Worm (Caenorhabditis elegans) whole organism, young adult: ENCODE results near the gene F26A1.8.
A peak's percentile ranks its signal among the peaks of the same experiment; 100 is the strongest.

Experiments used
- B0261.1 ChIP-seq: sonication (generic microtip); optimal IDR thresholded peaks from 2 replicates; lab custom pipeline; 2016; ENCODE audit warnings: mild to moderate bottlenecking, missing genetic modification characterization, moderate library complexity, missing compliant biosample characterization
- B0336.3 ChIP-seq: fragments of 200-800 bp; sonication (Bioruptor generic); IDR thresholded peaks from 2 replicates; pipeline ENCODE4 v1.3.6; 2022; ENCODE audit warnings: missing genetic modification characterization, missing compliant biosample characterization
- C17E4.6 ChIP-seq: fragments of 200-800 bp; sonication (Bioruptor generic); IDR thresholded peaks from 2 replicates; pipeline ENCODE4 v1.3.6; 2022; ENCODE audit warnings: missing genetic modification reagents, missing genetic modification characterization, missing compliant biosample characterization
- F22D6.2 ChIP-seq: sonication (generic microtip); optimal IDR thresholded peaks from 2 replicates; lab custom pipeline; 2016; ENCODE audit warnings: mild to moderate bottlenecking, missing genetic modification characterization, missing compliant biosample characterization
- F37B4.10 ChIP-seq: fragments of 200-800 bp; sonication (Bioruptor generic); IDR thresholded peaks from 2 replicates; pipeline ENCODE4 v1.3.6; 2022; ENCODE audit warnings: missing genetic modification characterization, missing compliant biosample characterization
- F39B2.1 ChIP-seq: fragments of 200-800 bp; sonication (Bioruptor generic); IDR thresholded peaks from 2 replicates; pipeline ENCODE4 v1.3.6; 2022; ENCODE audit warnings: missing genetic modification reagents, missing genetic modification characterization, missing compliant biosample characterization
- akir-1 ChIP-seq: fragments of 200-800 bp; sonication (Bioruptor generic); optimal IDR thresholded peaks from 2 replicates; lab custom pipeline; 2018; ENCODE audit warnings: mild to moderate bottlenecking, missing genetic modification characterization, moderate library complexity, missing compliant biosample characterization
- aptf-2 ChIP-seq: fragments of 200-800 bp; sonication (Bioruptor generic); conservative IDR thresholded peaks from 2 replicates; pipeline ENCODE4 v1.3.6; 2022; ENCODE audit warnings: missing genetic modification reagents, missing genetic modification characterization, missing compliant biosample characterization
- aptf-3 ChIP-seq: fragments of 200-800 bp; sonication (Bioruptor generic); IDR thresholded peaks from 2 replicates; pipeline ENCODE4 v1.3.6; 2022; ENCODE audit warnings: missing genetic modification characterization, missing compliant biosample characterization
- attf-5 ChIP-seq: fragments of 200-800 bp; sonication (Bioruptor generic); optimal IDR thresholded peaks from 2 replicates; lab custom pipeline; 2018; ENCODE audit warnings: mild to moderate bottlenecking, missing genetic modification characterization, missing compliant biosample characterization
- bed-2 ChIP-seq: fragments of 200-800 bp; sonication (Bioruptor generic); IDR thresholded peaks from 2 replicates; pipeline ENCODE4 v1.3.6; 2022; ENCODE audit warnings: missing genetic modification reagents, missing genetic modification characterization, missing compliant biosample characterization
- cebp-1 ChIP-seq, 2 experiments: fragments of 200-800 bp in 1 of 2; sonication (Bioruptor generic) in 1 of 2; sonication (generic microtip) in 1 of 2; IDR thresholded peaks in 1 of 2; optimal IDR thresholded peaks in 1 of 2; 2 replicates each; pipeline versions ENCODE4 v1.3.6 to Lab custom; 2017 to 2022; ENCODE audit warnings: missing compliant biosample characterization in 2 of 2, missing genetic modification characterization in 2 of 2, mild to moderate bottlenecking in 1 of 2, missing genetic modification reagents in 1 of 2, moderate library complexity in 1 of 2
- ceh-100 ChIP-seq: fragments of 200-800 bp; sonication (Bioruptor generic); IDR thresholded peaks from 2 replicates; pipeline ENCODE4 v1.3.6; 2022; ENCODE audit warnings: missing genetic modification reagents, missing genetic modification characterization, missing compliant biosample characterization
- ceh-40 ChIP-seq: fragments of 200-800 bp; sonication (Bioruptor generic); IDR thresholded peaks from 2 replicates; pipeline ENCODE4 v1.3.6; 2022; ENCODE audit warnings: missing genetic modification characterization, missing compliant biosample characterization
- dpl-1 ChIP-seq: fragments of 150-350 bp; optimal IDR thresholded peaks from 2 replicates; lab custom pipeline; 2014; ENCODE audit warnings: missing biosample characterization, missing genetic modification reagents, missing genetic modification characterization
- efl-1 ChIP-seq: fragments of 150-350 bp; optimal IDR thresholded peaks from 2 replicates; lab custom pipeline; 2014; ENCODE audit warnings: missing biosample characterization, missing genetic modification reagents, missing genetic modification characterization
- egrh-3 ChIP-seq: fragments of 200-800 bp; sonication (Bioruptor generic); IDR thresholded peaks from 2 replicates; pipeline ENCODE4 v1.3.6; 2022; ENCODE audit warnings: missing genetic modification reagents, missing genetic modification characterization, missing compliant biosample characterization
- ets-4 ChIP-seq: fragments of 200-800 bp; sonication (Bioruptor generic); optimal IDR thresholded peaks from 2 replicates; lab custom pipeline; 2018; ENCODE audit warnings: mild to moderate bottlenecking, missing genetic modification characterization, missing compliant biosample characterization
- hmg-1.2 ChIP-seq: fragments of 200-800 bp; sonication (Bioruptor generic); IDR thresholded peaks from 2 replicates; pipeline ENCODE4 v1.3.6; 2022; ENCODE audit warnings: missing genetic modification reagents, missing genetic modification characterization, missing compliant biosample characterization
- hmg-20 ChIP-seq: fragments of 200-800 bp; sonication (Bioruptor generic); IDR thresholded peaks from 2 replicates; pipeline ENCODE4 v1.3.6; 2022; ENCODE audit warnings: missing genetic modification reagents, missing genetic modification characterization, missing compliant biosample characterization
- hsf-1 ChIP-seq: fragments of 200-800 bp; sonication (Bioruptor generic); IDR thresholded peaks from 2 replicates; pipeline ENCODE4 v1.3.6; 2022; ENCODE audit warnings: missing genetic modification reagents, missing genetic modification characterization, missing compliant biosample characterization
- lag-1 ChIP-seq: fragments of 200-800 bp; sonication (Bioruptor generic); IDR thresholded peaks from 2 replicates; pipeline ENCODE4 v1.3.6; 2022; ENCODE audit warnings: missing genetic modification reagents, missing genetic modification characterization, missing compliant biosample characterization
- let-607 ChIP-seq, 2 experiments: fragments of 200-800 bp in 1 of 2; sonication (Bioruptor generic) in 1 of 2; sonication (generic microtip) in 1 of 2; optimal IDR thresholded peaks; 2 replicates each; lab custom pipeline; 2016 to 2018; ENCODE audit warnings: mild to moderate bottlenecking in 2 of 2, missing compliant biosample characterization in 2 of 2, missing genetic modification characterization in 2 of 2, moderate library complexity in 2 of 2, missing genotype in 1 of 2
- lin-35 ChIP-seq, 3 experiments: fragments of 150-350 bp in 2 of 3; sonication (generic microtip) in 1 of 3; optimal IDR thresholded peaks; 2 replicates each; lab custom pipeline; 2014 to 2018; ENCODE audit warnings: missing biosample characterization in 3 of 3, missing genetic modification characterization in 3 of 3, missing genetic modification reagents in 3 of 3
- lin-54 ChIP-seq: fragments of 200-800 bp; sonication (Bioruptor generic); optimal IDR thresholded peaks from 2 replicates; lab custom pipeline; 2018; ENCODE audit warnings: mild to moderate bottlenecking, missing genetic modification characterization, missing compliant biosample characterization
- lsl-1 ChIP-seq: fragments of 200-800 bp; sonication (Bioruptor generic); optimal IDR thresholded peaks from 2 replicates; lab custom pipeline; 2018; ENCODE audit warnings: mild to moderate bottlenecking, missing genetic modification characterization, moderate library complexity, missing compliant biosample characterization
- lsy-27 ChIP-seq: sonication (generic microtip); optimal IDR thresholded peaks from 2 replicates; lab custom pipeline; 2017; ENCODE audit warnings: missing genetic modification characterization, mild to moderate bottlenecking, missing compliant biosample characterization, antibody characterized with exemption, missing genotype, borderline replicate concordance; ENCODE audit not compliant: insufficient read depth
- madf-10 ChIP-seq: sonication (generic microtip); optimal IDR thresholded peaks from 2 replicates; lab custom pipeline; 2016; ENCODE audit warnings: mild to moderate bottlenecking, missing genetic modification characterization, missing compliant biosample characterization
- madf-6 ChIP-seq: fragments of 200-800 bp; sonication (Bioruptor generic); IDR thresholded peaks from 2 replicates; pipeline ENCODE4 v1.3.6; 2022; ENCODE audit warnings: missing genetic modification reagents, missing genetic modification characterization, missing compliant biosample characterization
- mcd-1 ChIP-seq: fragments of 200-800 bp; sonication (Bioruptor generic); IDR thresholded peaks from 2 replicates; pipeline ENCODE4 v1.3.6; 2022; ENCODE audit warnings: missing genetic modification reagents, missing genetic modification characterization, missing compliant biosample characterization
- mes-4 ChIP-seq: sonication (generic microtip); optimal IDR thresholded peaks from 2 replicates; lab custom pipeline; 2016; ENCODE audit warnings: missing genotype, missing genetic modification characterization, missing compliant biosample characterization
- mxl-1 ChIP-seq: sonication (generic microtip); optimal IDR thresholded peaks from 2 replicates; lab custom pipeline; 2016; ENCODE audit warnings: missing genetic modification characterization, missing compliant biosample characterization
- nfya-2 ChIP-seq: fragments of 200-800 bp; sonication (Bioruptor generic); IDR thresholded peaks from 2 replicates; pipeline ENCODE4 v1.3.6; 2022; ENCODE audit warnings: missing genetic modification reagents, missing genetic modification characterization, missing compliant biosample characterization
- nhr-27 ChIP-seq: fragments of 200-800 bp; sonication (Bioruptor generic); optimal IDR thresholded peaks from 2 replicates; lab custom pipeline; 2018; ENCODE audit warnings: mild to moderate bottlenecking, missing genetic modification characterization, moderate library complexity, missing compliant biosample characterization
- rcor-1 ChIP-seq: fragments of 200-800 bp; sonication (Bioruptor generic); IDR thresholded peaks from 2 replicates; pipeline ENCODE4 v1.3.6; 2022; ENCODE audit warnings: missing genetic modification reagents, missing genetic modification characterization, missing compliant biosample characterization
- snpc-1.3 ChIP-seq: sonication (generic microtip); optimal IDR thresholded peaks from 2 replicates; lab custom pipeline; 2017; ENCODE audit warnings: missing genetic modification characterization, mild to moderate bottlenecking, missing compliant biosample characterization, antibody characterized with exemption, moderate library complexity, missing genotype, missing genetic modification reagents; ENCODE audit not compliant: insufficient read depth
- somi-1 ChIP-seq: fragments of 200-800 bp; sonication (Bioruptor generic); optimal IDR thresholded peaks from 2 replicates; lab custom pipeline; 2018; ENCODE audit warnings: mild to moderate bottlenecking, missing genetic modification characterization, missing compliant biosample characterization
- ztf-22 ChIP-seq: fragments of 200-800 bp; sonication (Bioruptor generic); optimal IDR thresholded peaks from 2 replicates; lab custom pipeline; 2018; ENCODE audit warnings: mild to moderate bottlenecking, missing genetic modification characterization, moderate library complexity, missing compliant biosample characterization
- ztf-3 ChIP-seq: fragments of 200-800 bp; sonication (Bioruptor generic); optimal IDR thresholded peaks from 2 replicates; lab custom pipeline; 2018; ENCODE audit warnings: mild to moderate bottlenecking, missing genetic modification characterization, missing compliant biosample characterization

The F26A1.8 gene

ce11 chrIII:4850139-4850538 is 28.1 kb upstream of the F26A1.8 start, which contains the start of gene F26A1.1:
TSS of gene F26A1.1 (plus strand) at chrIII:4850507.
- peak in 1 of 3 experiments; percentile 29 for TF ChIP-seq lin-35 (GFP tag; optimal IDR thresholded peaks at IDR 0.05; lab: Kevin White, UChicago)
- peak; percentile 43 for TF ChIP-seq lsl-1
- no peak for TF ChIP-seq somi-1 (GFP tag; lab: Kevin White, UChicago)
- TF ChIP-seq bed-2 (GFP tag; lab: Robert Waterston, UW), result no peak
- peak; percentile 14 for TF ChIP-seq dpl-1 (GFP tag; lab: Kevin White, UChicago)
- no peak for TF ChIP-seq aptf-3 (GFP tag; lab: Robert Waterston, UW)
- TF ChIP-seq cebp-1 (GFP tag; IDR thresholded peaks at IDR 0.05; lab: Robert Waterston, UW), result no peak
- TF ChIP-seq cebp-1 (tag; optimal IDR thresholded peaks at IDR 0.05; lab: Kevin White, UChicago), result no peak
- TF ChIP-seq lin-54 (GFP tag; lab: Kevin White, UChicago), result peak; percentile 21
- TF ChIP-seq ets-4 (GFP tag; lab: Kevin White, UChicago), result no peak
- TF ChIP-seq B0336.3 (GFP tag; lab: Robert Waterston, UW), result no peak
- no peak for TF ChIP-seq akir-1 (GFP tag; lab: Kevin White, UChicago)
- TF ChIP-seq efl-1 (GFP tag; lab: Kevin White, UChicago), result peak; percentile 4
- TF ChIP-seq mcd-1 (GFP tag; lab: Robert Waterston, UW), result no peak

DNA sequence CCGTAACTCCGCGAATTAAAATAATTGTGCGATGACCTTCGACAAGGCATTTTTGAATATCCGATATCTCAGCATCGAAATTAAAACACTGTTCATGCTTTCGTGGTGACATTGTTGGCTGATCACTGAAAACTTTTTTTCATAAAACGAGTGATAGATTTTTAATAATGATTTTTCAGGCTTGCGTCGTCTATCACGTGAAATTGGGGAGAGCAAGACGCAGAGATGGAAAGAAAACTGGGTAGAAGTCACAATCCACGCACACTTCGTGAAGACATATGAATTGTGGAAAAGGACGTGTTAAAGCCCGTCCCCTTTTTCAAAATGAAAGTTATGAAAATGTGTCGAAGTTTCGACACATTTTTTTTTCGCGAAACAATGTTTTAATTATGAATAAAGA is 27.7 kb upstream of the F26A1.8 start, which contains the start of gene nonu-1:
Gene nonu-1, minus strand, starts transcription at position 169 of the 400 bp plus-strand sequence.
- TF ChIP-seq let-607 (tag; optimal IDR thresholded peaks at IDR 0.05; lab: Kevin White, UChicago), result peak in 1 of 2 experiments; percentile 25
- no peak for TF ChIP-seq lin-35 (GFP tag; optimal IDR thresholded peaks at IDR 0.05; lab: Kevin White, UChicago)
- TF ChIP-seq attf-5 (GFP tag; lab: Kevin White, UChicago), result peak; percentile 37
- TF ChIP-seq nfya-2 (GFP tag; lab: Robert Waterston, UW), result no peak
- no peak for TF ChIP-seq F22D6.2 (tag; lab: Kevin White, UChicago)
- TF ChIP-seq egrh-3, result no peak
- TF ChIP-seq rcor-1 (GFP tag; lab: Robert Waterston, UW), result no peak
- TF ChIP-seq hmg-1.2, result peak; percentile 32; the same call in 1 of the 2 replicates
- no peak for TF ChIP-seq mxl-1 (tag; lab: Kevin White, UChicago)
- TF ChIP-seq C17E4.6 (GFP tag; lab: Robert Waterston, UW), result no peak

- TF ChIP-seq madf-6 (GFP tag; lab: Robert Waterston, UW) (no peak), F39B2.1 (GFP tag; lab: Robert Waterston, UW) (no peak), ceh-100 (GFP tag; lab: Robert Waterston, UW) (no peak), hmg-20 (GFP tag; lab: Robert Waterston, UW) (no peak), lag-1 (GFP tag; lab: Robert Waterston, UW) (no peak), hsf-1 (GFP tag; lab: Robert Waterston, UW) (no peak), lsy-27 (no peak), ztf-22 (no peak), ztf-3 (GFP tag; lab: Kevin White, UChicago) (no peak)
- TF ChIP-seq, all 124 proteins: peak for 0
Measured at ce11 chrIII:4844327-4844726, 22.3 kb upstream of the F26A1.8 start, which contains the start of the genes clec-157 and fkh-5. TSS of gene clec-157 (minus strand) at chrIII:4844427. TSS of gene fkh-5 (plus strand) at chrIII:4844662.

ce11 chrIII:4842173-4842572 is 20.1 kb upstream of the F26A1.8 start, which contains the start of gene clec-156:
TSS of gene clec-156 (minus strand) at chrIII:4842273.
- TF ChIP-seq B0336.3 (GFP tag; lab: Robert Waterston, UW) (no peak), akir-1 (GFP tag; lab: Kevin White, UChicago) (no peak), ceh-40 (GFP tag; lab: Robert Waterston, UW) (no peak), mcd-1 (GFP tag; lab: Robert Waterston, UW) (no peak), B0261.1 (tag; lab: Kevin White, UChicago) (no peak), C17E4.6 (GFP tag; lab: Robert Waterston, UW) (no peak), F37B4.10 (no peak), lsl-1 (no peak), mes-4 (no peak), F22D6.2 (tag; lab: Kevin White, UChicago) (no peak), snpc-1.3 (no peak), nhr-27 (tag; lab: Kevin White, UChicago) (no peak), aptf-2 (GFP tag; lab: Robert Waterston, UW) (no peak), madf-10 (tag; lab: Kevin White, UChicago) (no peak), madf-6 (GFP tag; lab: Robert Waterston, UW) (no peak)
- TF ChIP-seq, all 124 proteins: peak for 0
